Fruit fly (Drosophila melanogaster): ENCODE measurements around the gene CG34268.

Gene CG34268

dm6 chr3L:545512-546161 is 44.9 kb downstream of the CG34268 start:
- TF ChIP-seq pan (optimal IDR thresholded peaks at IDR 0.05) (peak; percentile 83), EcR (GFP tag; optimal IDR thresholded peaks at IDR 0.05) (no peak)

dm6 chr3L:546819-547441 is 46.2 kb downstream of the CG34268 start:
- no peak for TF ChIP-seq psq (optimal IDR thresholded peaks at IDR 0.05)
- no peak for TF ChIP-seq usp (GFP tag; optimal IDR thresholded peaks at IDR 0.05)
- TF ChIP-seq CG8478 (optimal IDR thresholded peaks at IDR 0.05), result no peak
- TF ChIP-seq EcR (GFP tag; optimal IDR thresholded peaks at IDR 0.05), result no peak
- TF ChIP-seq pan (optimal IDR thresholded peaks at IDR 0.05), result no peak
- TF ChIP-seq Dll (optimal IDR thresholded peaks at IDR 0.05), result no peak

- TF ChIP-seq CG8478 (optimal IDR thresholded peaks at IDR 0.05), result no peak
- no peak for TF ChIP-seq Dll (optimal IDR thresholded peaks at IDR 0.05)
- TF ChIP-seq usp (GFP tag; optimal IDR thresholded peaks at IDR 0.05), result no peak
- no peak for TF ChIP-seq psq (optimal IDR thresholded peaks at IDR 0.05)
- no peak for TF ChIP-seq pan (optimal IDR thresholded peaks at IDR 0.05)
- no peak for TF ChIP-seq EcR (GFP tag; optimal IDR thresholded peaks at IDR 0.05)
These were observed 47.8 kb downstream of the CG34268 start for dm6 chr3L:548304-549198.

dm6 chr3L:550082-550827 is 49.5 kb downstream of the CG34268 start:
- TF ChIP-seq EcR (GFP tag; optimal IDR thresholded peaks at IDR 0.05) (peak in 1 of 2 experiments; percentile 3), pan (optimal IDR thresholded peaks at IDR 0.05) (no peak), Dll (optimal IDR thresholded peaks at IDR 0.05) (no peak)

- TF ChIP-seq pan (optimal IDR thresholded peaks at IDR 0.05), result no peak
- no peak for TF ChIP-seq CG8478 (optimal IDR thresholded peaks at IDR 0.05)
- TF ChIP-seq EcR (GFP tag; optimal IDR thresholded peaks at IDR 0.05), result no peak
- TF ChIP-seq Dll (optimal IDR thresholded peaks at IDR 0.05), result no peak
- TF ChIP-seq usp (GFP tag; optimal IDR thresholded peaks at IDR 0.05), result no peak
- TF ChIP-seq psq (optimal IDR thresholded peaks at IDR 0.05), result no peak
These were observed 50.0 kb downstream of the CG34268 start for dm6 chr3L:550828-551094.
